Fruit fly (Drosophila melanogaster): ENCODE results near the gene Ubc87F.

- no peak for TF ChIP-seq CG8478 (optimal IDR thresholded peaks at IDR 0.05)
- TF ChIP-seq psq (optimal IDR thresholded peaks at IDR 0.05) = no peak
- TF ChIP-seq Dll (optimal IDR thresholded peaks at IDR 0.05) = no peak
- TF ChIP-seq usp (GFP tag; optimal IDR thresholded peaks at IDR 0.05) = no peak
- TF ChIP-seq EcR (GFP tag; optimal IDR thresholded peaks at IDR 0.05) = no peak
- TF ChIP-seq pan (optimal IDR thresholded peaks at IDR 0.05) = no peak
These were observed 8.1 kb downstream of the Ubc87F start, which contains the start of gene Argp for dm6 chr3R:13709839-13710238.

Measured in whole organism.